Worm (Caenorhabditis elegans): ENCODE results near the gene clec-29.

Gene clec-29

ce11 chrV:16692988-16693387 is 46.0 kb downstream of the clec-29 start:
- no peak for TF ChIP-seq gmeb-2 (tag; optimal IDR thresholded peaks at IDR 0.05)
- TF ChIP-seq unc-3 (GFP tag; conservative IDR thresholded peaks at IDR 0.05): no peak
- TF ChIP-seq unc-3 (tag; optimal IDR thresholded peaks at IDR 0.05): no peak
- no peak for TF ChIP-seq sox-2 (GFP tag; IDR thresholded peaks at IDR 0.05)
- no peak for TF ChIP-seq ceh-14 (tag; optimal IDR thresholded peaks at IDR 0.05)
- no peak for TF ChIP-seq pqm-1 (tag; optimal IDR thresholded peaks at IDR 0.05)
- TF ChIP-seq ceh-45 (GFP tag; IDR thresholded peaks at IDR 0.05): no peak
- TF ChIP-seq sox-4 (tag; optimal IDR thresholded peaks at IDR 0.05): no peak
- no peak for TF ChIP-seq hlh-30 (tag; optimal IDR thresholded peaks at IDR 0.05; ENCODE audit: insufficient read depth)
- TF ChIP-seq syd-9 (tag; optimal IDR thresholded peaks at IDR 0.05): no peak
- no peak for TF ChIP-seq elt-4 (tag; optimal IDR thresholded peaks at IDR 0.05)
- TF ChIP-seq lim-6 (tag; optimal IDR thresholded peaks at IDR 0.05): no peak
- TF ChIP-seq C38D4.7 (GFP tag; optimal IDR thresholded peaks at IDR 0.05): no peak
- no peak for TF ChIP-seq tbx-2 (tag; optimal IDR thresholded peaks at IDR 0.05)
- no peak for TF ChIP-seq ets-4 (tag; optimal IDR thresholded peaks at IDR 0.05)
- TF ChIP-seq che-1 (tag; optimal IDR thresholded peaks at IDR 0.05): no peak
- TF ChIP-seq K09A11.1 (tag; optimal IDR thresholded peaks at IDR 0.05; ENCODE audit: insufficient read depth): no peak

Data from whole organism, late embryonic.